Fruit fly (Drosophila melanogaster) whole organism, pupa: Measurements from ENCODE around the gene CG14720.

Experiments used
- CG10348 ChIP-seq: fragments of 200-800 bp; sonication (Bioruptor generic); IDR thresholded peaks from 2 replicates; pipeline ENCODE4 v1.3.6; 2022; ENCODE audit warnings: missing biosample characterization, missing genetic modification characterization
- CG14655 ChIP-seq: fragments of 200-800 bp; sonication (Bioruptor generic); optimal IDR thresholded peaks from 3 replicates; lab custom pipeline; 2017; ENCODE audit warnings: mild to moderate bottlenecking, missing biosample characterization, missing genetic modification reagents, missing genetic modification characterization
- CG32121 ChIP-seq: fragments of 200-800 bp; sonication (Bioruptor generic); IDR thresholded peaks from 2 replicates; pipeline ENCODE4 v1.3.6; 2022; ENCODE audit warnings: missing biosample characterization, missing genetic modification characterization
- CG34367 ChIP-seq: fragments of 200-800 bp; sonication (Bioruptor generic); optimal IDR thresholded peaks from 2 replicates; lab custom pipeline; 2018; ENCODE audit warnings: missing biosample characterization, mild to moderate bottlenecking, missing genetic modification characterization
- CG9948 ChIP-seq: fragments of 200-800 bp; sonication (Bioruptor generic); optimal IDR thresholded peaks from 2 replicates; lab custom pipeline; 2018; ENCODE audit warnings: missing biosample characterization, mild to moderate bottlenecking, missing genetic modification characterization, moderate library complexity
- Ets98B ChIP-seq: fragments of 200-800 bp; sonication (Bioruptor generic); IDR thresholded peaks from 2 replicates; pipeline ENCODE4 v1.3.6; 2022; ENCODE audit warnings: missing biosample characterization, missing genetic modification characterization
- Pif1A ChIP-seq: fragments of 200-800 bp; sonication (Bioruptor generic); optimal IDR thresholded peaks from 3 replicates; lab custom pipeline; 2016; ENCODE audit warnings: missing biosample characterization, missing genetic modification characterization
- Pif1B ChIP-seq: fragments of 200-800 bp; sonication (Bioruptor generic); optimal IDR thresholded peaks from 3 replicates; lab custom pipeline; 2016; ENCODE audit warnings: missing biosample characterization, missing genetic modification characterization
- fd96Ca ChIP-seq: fragments of 200-800 bp; sonication (Bioruptor generic); IDR thresholded peaks from 3 replicates; pipeline ENCODE4 v1.3.6; 2022; ENCODE audit warnings: missing biosample characterization, missing genetic modification characterization
- gl ChIP-seq: fragments of 200-800 bp; sonication (Bioruptor generic); optimal IDR thresholded peaks from 2 replicates; lab custom pipeline; 2018; ENCODE audit warnings: missing biosample characterization, mild to moderate bottlenecking, missing genetic modification characterization

dm6 chr3R:11663441-11663840 lies 48.0 kb upstream of the CG14720 start:
- TF ChIP-seq Pif1A (GFP tag; lab: Kevin White, UChicago) (no peak), Ets98B (GFP tag; lab: Robert Waterston, UW) (no peak), Pif1B (GFP tag; lab: Kevin White, UChicago) (no peak), CG14655 (GFP tag; lab: Kevin White, UChicago) (no peak), CG9948 (peak; percentile 30), gl (tag; lab: Kevin White, UChicago) (no peak), CG34367 (tag; lab: Kevin White, UChicago) (no peak), CG32121 (GFP tag; lab: Robert Waterston, UW) (no peak), fd96Ca (GFP tag; lab: Robert Waterston, UW) (no peak), CG10348 (GFP tag; lab: Robert Waterston, UW) (no peak)
